Worm (Caenorhabditis elegans) whole organism, L1 larva: ENCODE data around the gene adm-4.

Experiments
- C04F5.9 ChIP-seq: sonication (generic microtip); optimal IDR thresholded peaks from 2 replicates; lab custom pipeline; 2016; ENCODE audit warnings: missing genetic modification characterization, missing compliant biosample characterization
- C16A3.4 ChIP-seq: fragments of 150-350 bp; optimal IDR thresholded peaks from 2 replicates; lab custom pipeline; 2014; ENCODE audit warnings: missing biosample characterization, missing genetic modification characterization
- C34B4.2 ChIP-seq: sonication (generic microtip); optimal IDR thresholded peaks from 2 replicates; lab custom pipeline; 2017; ENCODE audit warnings: mild to moderate bottlenecking, missing genetic modification characterization, missing compliant biosample characterization
- alr-1 ChIP-seq: fragments of 200-800 bp; sonication (Bioruptor generic); optimal IDR thresholded peaks from 2 replicates; lab custom pipeline; 2018; ENCODE audit warnings: borderline replicate concordance, mild to moderate bottlenecking, missing genetic modification characterization, missing compliant biosample characterization
- blmp-1 ChIP-seq: fragments of 150-350 bp; optimal IDR thresholded peaks from 2 replicates; lab custom pipeline; 2014; ENCODE audit warnings: missing biosample characterization, missing genetic modification characterization
- ceh-63 ChIP-seq: fragments of 200-800 bp; sonication (Bioruptor generic); optimal IDR thresholded peaks from 2 replicates; lab custom pipeline; 2018; ENCODE audit warnings: mild to moderate bottlenecking, missing genetic modification characterization, missing compliant biosample characterization
- ceh-82 ChIP-seq, 3 experiments: fragments of 150-350 bp in 1 of 3; sonication (generic microtip) in 2 of 3; optimal IDR thresholded peaks; 2 replicates each; lab custom pipeline; 2014 to 2017; ENCODE audit warnings: missing biosample characterization in 3 of 3, missing genetic modification characterization in 3 of 3
- dsc-1 ChIP-seq: sonication (generic microtip); optimal IDR thresholded peaks from 2 replicates; lab custom pipeline; 2016; ENCODE audit warnings: mild to moderate bottlenecking, missing genetic modification characterization, missing compliant biosample characterization
- efl-1 ChIP-seq, 4 experiments: fragments of 150-350 bp; optimal IDR thresholded peaks in 3 of 4; peaks in 1 of 4; 1 replicate in 1 of 4; 2 replicates in 3 of 4; lab custom pipeline; 2014; ENCODE audit warnings: missing biosample characterization in 2 of 4, missing genetic modification characterization in 2 of 4, missing genetic modification reagents in 2 of 4
- egl-13 ChIP-seq: sonication (generic microtip); optimal IDR thresholded peaks from 2 replicates; lab custom pipeline; 2016; ENCODE audit warnings: missing genotype, missing genetic modification reagents, missing genetic modification characterization, missing compliant biosample characterization
- egl-27 ChIP-seq, 2 experiments: fragments of 150-350 bp in 1 of 2; sonication (generic microtip); optimal IDR thresholded peaks; 3 replicates each; lab custom pipeline; 2017 to 2018; ENCODE audit warnings: missing biosample characterization in 2 of 2, missing genetic modification characterization in 2 of 2, missing genetic modification reagents in 2 of 2
- elt-3 ChIP-seq, 6 experiments: fragments of 150-350 bp in 1 of 6; sonication (generic microtip); optimal IDR thresholded peaks; 2 replicates each; lab custom pipeline; 2017 to 2018; ENCODE audit warnings: missing biosample characterization in 6 of 6, missing genetic modification characterization in 6 of 6, inconsistent platforms in 1 of 6
- fkh-4 ChIP-seq: sonication (generic microtip); optimal IDR thresholded peaks from 2 replicates; lab custom pipeline; 2016; ENCODE audit warnings: missing compliant biosample characterization, missing genetic modification characterization, borderline replicate concordance
- grh-1 ChIP-seq: fragments of 200-800 bp; sonication (Bioruptor generic); IDR thresholded peaks from 2 replicates; pipeline ENCODE4 v1.3.6; 2022; ENCODE audit warnings: missing genetic modification reagents, missing genetic modification characterization, missing compliant biosample characterization
- hlh-4 ChIP-seq: sonication (generic microtip); optimal IDR thresholded peaks from 2 replicates; lab custom pipeline; 2016; ENCODE audit warnings: mild to moderate bottlenecking, missing genetic modification characterization, missing compliant biosample characterization
- hpl-2 ChIP-seq: fragments of 150-350 bp; optimal IDR thresholded peaks from 2 replicates; lab custom pipeline; 2014; ENCODE audit warnings: missing biosample characterization, missing genetic modification reagents, missing genetic modification characterization
- irx-1 ChIP-seq: sonication (generic microtip); optimal IDR thresholded peaks from 2 replicates; lab custom pipeline; 2016; ENCODE audit warnings: missing genetic modification characterization, missing compliant biosample characterization
- isw-1 ChIP-seq: fragments of 200-800 bp; sonication (Bioruptor generic); IDR thresholded peaks from 2 replicates; pipeline ENCODE4 v1.3.6; 2022; ENCODE audit warnings: missing genetic modification characterization, missing compliant biosample characterization
- lin-14 ChIP-seq: fragments of 200-800 bp; sonication (Bioruptor generic); optimal IDR thresholded peaks from 2 replicates; lab custom pipeline; 2018; ENCODE audit warnings: mild to moderate bottlenecking, missing genetic modification characterization, moderate library complexity, missing compliant biosample characterization
- lin-15B ChIP-seq: fragments of 150-350 bp; sonication (generic microtip); optimal IDR thresholded peaks from 3 replicates; lab custom pipeline; 2014; ENCODE audit warnings: missing biosample characterization, missing genetic modification characterization
- lin-35 ChIP-seq, 2 experiments: fragments of 150-350 bp; optimal IDR thresholded peaks; 2 replicates each; lab custom pipeline; 2014; ENCODE audit warnings: missing biosample characterization in 2 of 2, missing genetic modification characterization in 2 of 2, missing genetic modification reagents in 2 of 2
- lsy-2 ChIP-seq, 2 experiments: fragments of 150-350 bp; optimal IDR thresholded peaks; 2 replicates each; lab custom pipeline; 2014; ENCODE audit warnings: missing biosample characterization in 2 of 2, missing genetic modification characterization in 2 of 2
- mab-9 ChIP-seq: fragments of 200-800 bp; sonication (Bioruptor generic); IDR thresholded peaks from 2 replicates; pipeline ENCODE4 v1.3.6; 2022; ENCODE audit warnings: missing genetic modification reagents, missing genetic modification characterization, missing compliant biosample characterization
- nhr-11 ChIP-seq: fragments of 150-350 bp; optimal IDR thresholded peaks from 2 replicates; lab custom pipeline; 2014; ENCODE audit warnings: missing biosample characterization, missing genetic modification characterization
- nhr-12 ChIP-seq: sonication (generic microtip); optimal IDR thresholded peaks from 2 replicates; lab custom pipeline; 2017; ENCODE audit warnings: missing biosample characterization, missing genetic modification characterization
- nhr-237 ChIP-seq: fragments of 150-350 bp; optimal IDR thresholded peaks from 2 replicates; lab custom pipeline; 2014; ENCODE audit warnings: missing biosample characterization, missing genetic modification characterization
- nhr-47 ChIP-seq: sonication (generic microtip); optimal IDR thresholded peaks from 2 replicates; lab custom pipeline; 2016; ENCODE audit warnings: mild to moderate bottlenecking, missing genetic modification characterization, moderate library complexity, missing compliant biosample characterization
- nhr-71 ChIP-seq: sonication (generic microtip); optimal IDR thresholded peaks from 2 replicates; lab custom pipeline; 2016; ENCODE audit warnings: mild to moderate bottlenecking, missing genetic modification characterization, moderate library complexity, missing compliant biosample characterization
- nhr-77 ChIP-seq: fragments of 150-350 bp; optimal IDR thresholded peaks from 2 replicates; lab custom pipeline; 2014; ENCODE audit warnings: missing biosample characterization, missing genetic modification characterization
- nhr-84 ChIP-seq: sonication (generic microtip); optimal IDR thresholded peaks from 2 replicates; lab custom pipeline; 2017; ENCODE audit warnings: missing biosample characterization, missing genetic modification characterization
- nhr-85 ChIP-seq: sonication (generic microtip); peaks from one replicate; lab custom pipeline; 2016; ENCODE audit warnings: missing genetic modification characterization, inconsistent platforms, missing compliant biosample characterization
- pax-3 ChIP-seq: fragments of 200-800 bp; sonication (Bioruptor generic); optimal IDR thresholded peaks from 2 replicates; lab custom pipeline; 2018; ENCODE audit warnings: mild to moderate bottlenecking, missing genetic modification characterization, moderate library complexity, missing compliant biosample characterization
- rnt-1 ChIP-seq: sonication (generic microtip); optimal IDR thresholded peaks from 2 replicates; lab custom pipeline; 2016; ENCODE audit warnings: mild to moderate bottlenecking, missing genetic modification characterization, moderate library complexity, missing compliant biosample characterization
- sox-4 ChIP-seq: sonication (generic microtip); optimal IDR thresholded peaks from 2 replicates; lab custom pipeline; 2016; ENCODE audit warnings: missing genetic modification characterization, missing compliant biosample characterization
- sptf-1 ChIP-seq: fragments of 150-350 bp; optimal IDR thresholded peaks from 2 replicates; lab custom pipeline; 2014; ENCODE audit warnings: missing biosample characterization, missing genetic modification characterization
- sup-37 ChIP-seq: fragments of 200-800 bp; sonication (Bioruptor generic); optimal IDR thresholded peaks from 2 replicates; lab custom pipeline; 2018; ENCODE audit warnings: mild to moderate bottlenecking, missing genetic modification characterization, missing compliant biosample characterization
- unc-86 ChIP-seq: sonication (generic microtip); optimal IDR thresholded peaks from 2 replicates; lab custom pipeline; 2016; ENCODE audit warnings: missing genetic modification characterization, missing compliant biosample characterization
- unc-98 ChIP-seq: fragments of 200-800 bp; sonication (Bioruptor generic); IDR thresholded peaks from 2 replicates; pipeline ENCODE4 v1.3.6; 2022; ENCODE audit warnings: missing genetic modification characterization, missing compliant biosample characterization
- zag-1 ChIP-seq: fragments of 150-350 bp; optimal IDR thresholded peaks from 2 replicates; lab custom pipeline; 2014; ENCODE audit warnings: missing biosample characterization, missing genetic modification characterization
- ztf-11 ChIP-seq, 2 experiments: sonication (generic microtip); optimal IDR thresholded peaks; 2 replicates each; lab custom pipeline; 2016 to 2017; ENCODE audit warnings: missing genetic modification characterization in 2 of 2, missing biosample characterization in 1 of 2, missing compliant biosample characterization in 1 of 2
- ztf-4 ChIP-seq: fragments of 150-350 bp; optimal IDR thresholded peaks from 2 replicates; lab custom pipeline; 2014; ENCODE audit warnings: missing biosample characterization, missing genetic modification characterization

The adm-4 gene

DNA sequence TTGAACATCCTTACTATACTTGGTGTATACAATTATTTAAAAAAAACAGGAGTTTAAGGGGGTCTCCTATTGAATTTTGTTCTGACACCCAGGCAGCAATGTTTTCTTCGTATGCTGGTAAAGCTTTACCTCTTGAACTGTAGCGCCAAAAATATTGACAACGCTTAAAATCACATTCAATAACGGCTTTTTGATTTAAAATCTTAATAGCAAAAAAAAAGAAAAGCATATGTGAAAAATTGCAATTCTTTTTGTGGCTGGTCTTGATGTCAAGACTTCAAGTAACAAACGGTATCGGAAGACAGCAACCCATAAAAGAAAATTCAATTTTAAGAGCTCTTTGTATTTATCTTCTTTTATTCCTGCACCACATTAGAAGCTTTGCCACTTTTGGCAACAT, 16.3 kb downstream of the adm-4 start:
- TF ChIP-seq ztf-4 (tag; lab: Kevin White, UChicago): no peak
- TF ChIP-seq rnt-1 (tag; lab: Kevin White, UChicago): no peak
- no peak for TF ChIP-seq C34B4.2
- no peak for TF ChIP-seq sox-4 (tag; lab: Kevin White, UChicago)
- no peak for TF ChIP-seq isw-1 (GFP tag; lab: Robert Waterston, UW)
- no peak for TF ChIP-seq nhr-71 (tag; lab: Kevin White, UChicago)
- no peak for TF ChIP-seq irx-1 (tag; lab: Kevin White, UChicago)
- TF ChIP-seq nhr-11 (tag; lab: Kevin White, UChicago): no peak
- TF ChIP-seq ztf-11 (tag; optimal IDR thresholded peaks at IDR 0.05; lab: Kevin White, UChicago): no peak
- TF ChIP-seq nhr-77: no peak
- TF ChIP-seq lin-35 (GFP tag; optimal IDR thresholded peaks at IDR 0.05; lab: Kevin White, UChicago): no peak
- TF ChIP-seq hlh-4: no peak
- no peak for TF ChIP-seq nhr-85 (tag; lab: Kevin White, UChicago)

DNA sequence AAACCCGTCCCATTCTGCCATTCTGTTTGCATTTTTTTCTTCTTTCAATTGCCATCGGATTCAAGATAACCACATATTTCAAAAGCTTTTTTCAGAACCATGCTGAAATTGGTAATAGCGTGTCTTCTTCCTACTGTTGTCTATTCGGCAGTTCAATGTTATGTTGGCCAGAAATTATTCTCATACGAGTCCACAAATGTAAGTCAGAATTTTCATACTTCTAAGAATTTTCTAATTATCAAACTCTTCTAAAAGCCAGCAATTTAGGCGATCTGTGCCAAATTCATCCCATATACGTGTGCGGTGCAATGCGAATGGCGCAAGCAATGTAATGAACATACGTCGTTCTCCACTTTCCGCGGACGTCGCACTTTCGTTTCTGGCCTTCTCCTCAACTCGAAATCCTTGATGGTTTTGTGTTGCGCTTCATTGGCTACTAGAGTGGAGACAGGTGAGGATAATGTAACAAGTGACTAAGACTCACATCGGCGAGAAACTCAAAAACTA, 18.5 kb downstream of the adm-4 start, which contains the start of gene ZK154.1:
ZK154.1 (plus strand) TSS at position 51 of the 507 bp plus-strand sequence.
- TF ChIP-seq zag-1 (no peak), sptf-1 (no peak), fkh-4 (no peak), mab-9 (GFP tag; lab: Robert Waterston, UW) (no peak), lin-15B (tag; lab: Kevin White, UChicago) (no peak), efl-1 (optimal IDR thresholded peaks at IDR 0.05; lab: Kevin White, UChicago) (no peak), efl-1 (GFP tag; optimal IDR thresholded peaks at IDR 0.05 in 1 of 2; lab: Kevin White, UChicago) (no peak), egl-27 (tag; optimal IDR thresholded peaks at IDR 0.05; lab: Kevin White, UChicago) (no peak), nhr-47 (tag; lab: Kevin White, UChicago) (no peak), unc-98 (GFP tag; lab: Robert Waterston, UW) (no peak), sox-4 (tag; lab: Kevin White, UChicago) (no peak), C04F5.9 (tag; lab: Kevin White, UChicago) (no peak), pax-3 (tag; lab: Kevin White, UChicago) (no peak)
- TF ChIP-seq, all 84 proteins: peak for 0

DNA sequence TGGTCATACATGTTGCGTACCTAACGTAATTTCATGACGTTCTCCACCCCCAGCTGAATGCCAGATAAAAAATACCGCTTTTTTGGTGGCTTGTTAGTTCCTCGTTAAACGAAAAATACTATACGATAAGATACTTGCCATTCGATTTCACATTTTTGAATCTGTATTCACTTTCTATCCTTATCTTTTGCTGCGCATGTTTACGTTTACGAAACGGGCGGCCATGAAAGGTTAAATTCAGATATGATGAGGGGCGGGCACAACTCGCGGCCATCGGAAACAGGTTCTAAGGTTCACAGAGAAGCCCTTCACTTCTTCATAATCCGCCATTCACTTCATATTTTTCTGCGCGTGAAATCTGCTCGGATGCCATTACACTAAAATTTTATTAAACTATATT, 19.3 kb downstream of the adm-4 start:
- TF ChIP-seq nhr-11 (tag; lab: Kevin White, UChicago): no peak
- peak in 1 of 6 experiments; percentile 17 for TF ChIP-seq elt-3 (tag; optimal IDR thresholded peaks at IDR 0.05; lab: Kevin White, UChicago)
- TF ChIP-seq fkh-4: no peak
- TF ChIP-seq blmp-1 (tag; lab: Kevin White, UChicago): peak; percentile 88
- peak; percentile 27; the same call in 1 of the 2 replicates for TF ChIP-seq grh-1 (GFP tag; lab: Robert Waterston, UW)
- no peak for TF ChIP-seq efl-1 (optimal IDR thresholded peaks at IDR 0.05; lab: Kevin White, UChicago)
- peak in 1 of 2 experiments; percentile 59 for TF ChIP-seq efl-1 (GFP tag; optimal IDR thresholded peaks at IDR 0.05 in 1 of 2; lab: Kevin White, UChicago)
- TF ChIP-seq lin-14 (GFP tag; lab: Kevin White, UChicago): peak; percentile 4
- no peak for TF ChIP-seq nhr-237 (tag; lab: Kevin White, UChicago)

DNA sequence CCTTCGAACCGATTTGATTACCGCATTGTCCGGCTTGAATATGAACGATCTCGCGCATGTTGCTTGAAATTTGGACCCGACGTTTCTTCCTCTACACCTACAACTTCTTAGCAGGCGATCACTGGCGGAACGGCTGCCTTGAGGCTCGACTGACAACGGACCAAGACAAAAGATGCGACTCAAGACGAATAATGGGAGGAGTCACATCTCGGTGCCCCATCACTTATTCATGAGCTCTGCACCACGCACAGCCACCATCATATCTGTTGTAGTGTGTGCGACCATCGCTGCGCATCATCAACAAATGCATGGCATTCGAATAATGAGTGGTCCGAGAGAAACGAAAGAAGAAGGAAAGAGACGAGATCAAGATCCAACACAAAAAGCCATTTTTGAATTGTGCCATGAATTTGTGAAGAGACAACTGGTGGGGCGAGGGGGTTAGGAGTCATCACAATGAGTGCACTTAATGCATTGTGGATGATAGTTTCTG, 21.5 kb downstream of the adm-4 start, which contains the start of gene mec-7:
mec-7 (minus strand) TSS at position 181 of the 493 bp plus-strand sequence.
- peak; percentile 9 for TF ChIP-seq lin-14 (GFP tag; lab: Kevin White, UChicago)
- TF ChIP-seq lin-15B (tag; lab: Kevin White, UChicago): no peak
- peak; percentile 64 for TF ChIP-seq unc-86 (tag; lab: Kevin White, UChicago)

DNA sequence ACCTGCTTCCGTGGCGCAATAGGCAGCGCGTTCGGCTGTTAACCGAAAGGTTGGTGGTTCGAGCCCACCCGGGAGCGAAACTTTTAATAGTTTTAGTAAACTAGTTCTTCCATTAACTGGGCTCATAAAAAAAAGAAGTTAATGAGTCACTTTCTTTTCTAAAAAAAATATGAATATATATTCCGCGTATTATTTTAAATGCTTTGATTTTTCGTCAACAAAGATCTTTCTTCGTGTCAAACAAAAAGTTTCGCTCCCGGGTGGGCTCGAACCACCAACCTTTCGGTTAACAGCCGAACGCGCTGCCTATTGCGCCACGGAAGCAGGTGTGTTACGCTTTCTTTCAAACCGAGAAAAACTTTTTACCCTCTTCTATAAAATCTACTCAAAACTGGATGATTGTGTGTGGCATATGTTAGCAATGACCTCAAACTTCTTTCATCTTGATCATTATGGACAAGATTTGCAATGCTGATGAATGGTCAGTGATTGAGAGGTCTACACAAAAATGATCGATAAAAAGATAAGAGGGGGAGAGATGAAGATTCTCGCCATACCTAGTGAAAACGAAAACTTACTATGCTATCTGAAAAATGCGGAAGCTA, 24.3 kb downstream of the adm-4 start:
- TF ChIP-seq sup-37 (GFP tag; lab: Kevin White, UChicago) (no peak), nhr-77 (no peak), dsc-1 (tag; lab: Kevin White, UChicago) (no peak), ceh-63 (GFP tag; lab: Kevin White, UChicago) (no peak), sptf-1 (no peak), ceh-82 (tag; optimal IDR thresholded peaks at IDR 0.05; lab: Kevin White, UChicago) (no peak), alr-1 (tag; lab: Kevin White, UChicago) (no peak), C16A3.4 (tag; lab: Kevin White, UChicago) (peak; percentile 38), elt-3 (tag; optimal IDR thresholded peaks at IDR 0.05; lab: Kevin White, UChicago) (peak in 2 of 6 experiments; percentile 45 to 58), C04F5.9 (tag; lab: Kevin White, UChicago) (no peak), nhr-12 (tag; lab: Kevin White, UChicago) (no peak), mab-9 (GFP tag; lab: Robert Waterston, UW) (no peak), nhr-84 (tag; lab: Kevin White, UChicago) (no peak), ztf-4 (tag; lab: Kevin White, UChicago) (no peak), hpl-2 (GFP tag; lab: Kevin White, UChicago) (peak; percentile 20), lsy-2 (tag; optimal IDR thresholded peaks at IDR 0.05; lab: Kevin White, UChicago) (peak in 1 of 2 experiments; percentile 13), egl-27 (tag; optimal IDR thresholded peaks at IDR 0.05; lab: Kevin White, UChicago) (no peak), irx-1 (tag; lab: Kevin White, UChicago) (no peak), egl-13 (no peak)
